Worm (Caenorhabditis elegans): ENCODE results near the gene nlp-2.

Gene nlp-2

ce11 chrX:2364703-2365299 lies 20.2 kb upstream of the nlp-2 start (continued):
- TF ChIP-seq cebp-2 (GFP tag; IDR thresholded peaks at IDR 0.05), result no peak
- peak; percentile 93 for TF ChIP-seq K11D2.4 (GFP tag; IDR thresholded peaks at IDR 0.05)
- TF ChIP-seq nfya-2 (GFP tag; IDR thresholded peaks at IDR 0.05), result no peak
- TF ChIP-seq dpl-1 (GFP tag; optimal IDR thresholded peaks at IDR 0.05), result no peak
- no peak for TF ChIP-seq T26A5.8 (tag; optimal IDR thresholded peaks at IDR 0.05)
- no peak for TF ChIP-seq sptf-2 (GFP tag; optimal IDR thresholded peaks at IDR 0.05)
- peak in 2 of 3 experiments; percentile 50 to 91 for TF ChIP-seq lin-35 (GFP tag; optimal IDR thresholded peaks at IDR 0.05)
- TF ChIP-seq ceh-100 (GFP tag; IDR thresholded peaks at IDR 0.05), result no peak
- no peak for TF ChIP-seq madf-3 (GFP tag; IDR thresholded peaks at IDR 0.05)
- no peak for TF ChIP-seq F55B11.4 (tag; optimal IDR thresholded peaks at IDR 0.05; ENCODE audit: borderline replicate concordance, insufficient read depth)
- TF ChIP-seq mcd-1 (GFP tag; IDR thresholded peaks at IDR 0.05), result peak; percentile 61; the same call in 1 of the 2 replicates
- TF ChIP-seq nhr-179 (tag; optimal IDR thresholded peaks at IDR 0.05), result peak; percentile 43
- peak; percentile 96 for TF ChIP-seq gei-17 (GFP tag; optimal IDR thresholded peaks at IDR 0.05)
- TF ChIP-seq B0035.1 (tag; optimal IDR thresholded peaks at IDR 0.05), result peak; percentile 81

ce11 chrX:2362872-2363271 lies 18.3 kb upstream of the nlp-2 start:
- TF ChIP-seq xnd-1 (tag; optimal IDR thresholded peaks at IDR 0.05), result no peak
- peak; percentile 75; the same call in 1 of the 2 replicates for TF ChIP-seq rcor-1 (GFP tag; IDR thresholded peaks at IDR 0.05)
- no peak for TF ChIP-seq bed-1 (GFP tag; IDR thresholded peaks at IDR 0.05)
- no peak for TF ChIP-seq attf-6 (GFP tag; IDR thresholded peaks at IDR 0.05)
- no peak for TF ChIP-seq F57A8.1 (GFP tag; optimal IDR thresholded peaks at IDR 0.05)
- TF ChIP-seq fkh-3 (tag; optimal IDR thresholded peaks at IDR 0.05), result no peak
- no peak for TF ChIP-seq mes-4 (tag; optimal IDR thresholded peaks at IDR 0.05)
- peak; percentile 62 for TF ChIP-seq him-1 (tag; optimal IDR thresholded peaks at IDR 0.05)
- TF ChIP-seq F49E8.2 (tag; optimal IDR thresholded peaks at IDR 0.05; ENCODE audit: insufficient read depth), result no peak
- TF ChIP-seq ZK185.1 (tag; optimal IDR thresholded peaks at IDR 0.05; ENCODE audit: poor library complexity, severe bottlenecking), result no peak
- TF ChIP-seq atf-7 (tag; optimal IDR thresholded peaks at IDR 0.05), result no peak
- TF ChIP-seq madf-3 (GFP tag; IDR thresholded peaks at IDR 0.05), result 0 out of 2 replicates have a peak, but pooled peaks have one; percentile 19
- no peak for TF ChIP-seq ceh-27 (GFP tag; optimal IDR thresholded peaks at IDR 0.05)
- no peak for TF ChIP-seq hlh-26 (GFP tag; conservative IDR thresholded peaks at IDR 0.05)
- TF ChIP-seq pbrm-1 (GFP tag; IDR thresholded peaks at IDR 0.05), result peak; percentile 76
- peak; percentile 65 for TF ChIP-seq hmg-1.2 (GFP tag; IDR thresholded peaks at IDR 0.05)
- TF ChIP-seq tlf-1 (GFP tag; optimal IDR thresholded peaks at IDR 0.05), result no peak
- no peak for TF ChIP-seq let-526 (GFP tag; IDR thresholded peaks at IDR 0.05)
- TF ChIP-seq sptf-2 (GFP tag; optimal IDR thresholded peaks at IDR 0.05), result peak; percentile 19
- no peak for TF ChIP-seq F10E7.11 (tag; optimal IDR thresholded peaks at IDR 0.05)
- no peak for TF ChIP-seq C17E4.6 (GFP tag; IDR thresholded peaks at IDR 0.05)
- TF ChIP-seq snpc-1.1 (tag; optimal IDR thresholded peaks at IDR 0.05; ENCODE audit: insufficient read depth), result peak; percentile 80
- TF ChIP-seq C06A6.2 (GFP tag; conservative IDR thresholded peaks at IDR 0.05), result no peak
- TF ChIP-seq ztf-28 (GFP tag; IDR thresholded peaks at IDR 0.05), result no peak
- TF ChIP-seq hlh-12 (tag; optimal IDR thresholded peaks at IDR 0.05), result no peak
- no peak for TF ChIP-seq F33H1.4 (GFP tag; IDR thresholded peaks at IDR 0.05)
- no peak for TF ChIP-seq K12H6.12 (tag; optimal IDR thresholded peaks at IDR 0.05)
- 0 out of 2 replicates have a peak, but pooled peaks have one; percentile 29 for TF ChIP-seq hsf-1 (GFP tag; IDR thresholded peaks at IDR 0.05)
- peak; percentile 72 for TF ChIP-seq madf-6 (GFP tag; IDR thresholded peaks at IDR 0.05)
- TF ChIP-seq aptf-2 (GFP tag; conservative IDR thresholded peaks at IDR 0.05), result no peak
- peak; percentile 40 for TF ChIP-seq efl-1 (GFP tag; optimal IDR thresholded peaks at IDR 0.05)
- TF ChIP-seq nfya-1 (tag; optimal IDR thresholded peaks at IDR 0.05; ENCODE audit: borderline replicate concordance, insufficient read depth), result no peak
- TF ChIP-seq dox-1 (GFP tag; IDR thresholded peaks at IDR 0.05), result 0 out of 2 replicates have a peak, but pooled peaks have one; percentile 16
- TF ChIP-seq madf-8 (GFP tag; conservative IDR thresholded peaks at IDR 0.05), result peak; percentile 29; the same call in 1 of the 2 replicates
- TF ChIP-seq lsl-1 (GFP tag; optimal IDR thresholded peaks at IDR 0.05), result no peak

All from whole organism, young adult.